Worm (Caenorhabditis elegans): ENCODE measurements around the gene Y17D7C.1.

Gene Y17D7C.1

DNA sequence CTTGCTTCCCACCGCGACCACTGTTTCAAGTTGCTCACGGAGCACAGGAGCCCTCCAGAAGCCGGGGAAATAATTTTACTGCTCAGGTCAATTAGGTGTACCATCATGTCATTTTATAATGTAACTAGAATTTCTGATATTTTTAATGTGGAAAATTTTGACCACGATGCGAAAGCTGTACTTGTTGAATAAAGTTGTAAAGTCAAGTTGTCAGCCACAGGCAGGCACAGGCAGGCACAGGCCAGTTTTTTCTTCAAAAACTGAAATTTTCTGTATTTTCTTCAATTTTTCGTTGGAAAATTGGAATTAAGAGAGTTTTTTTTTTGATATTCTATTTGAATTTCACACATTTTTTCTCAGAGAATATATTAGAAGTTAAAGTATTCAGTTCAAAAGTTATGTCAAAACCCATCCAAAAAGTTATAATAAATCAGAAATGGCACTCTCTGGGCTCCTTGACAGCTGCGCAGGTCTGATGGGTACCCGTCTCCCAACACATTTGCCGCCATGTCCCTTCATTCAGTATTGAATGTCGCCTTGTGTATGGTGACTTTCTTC is at the start of gene Y17D7C.1:
Gene Y17D7C.1 (plus strand): TSS at position 508 of the 558 bp plus-strand sequence.
- TF ChIP-seq nhr-237 (tag; optimal IDR thresholded peaks at IDR 0.05) (no peak), elt-3 (tag; optimal IDR thresholded peaks at IDR 0.05) (no peak), ceh-16 (tag; optimal IDR thresholded peaks at IDR 0.05) (no peak), ceh-9 (tag; optimal IDR thresholded peaks at IDR 0.05) (no peak), pqm-1 (tag; optimal IDR thresholded peaks at IDR 0.05) (no peak), lsy-12 (tag; optimal IDR thresholded peaks at IDR 0.05) (no peak), nfya-1 (tag; optimal IDR thresholded peaks at IDR 0.05; ENCODE audit: insufficient read depth) (no peak), ceh-28 (tag; optimal IDR thresholded peaks at IDR 0.05) (no peak), elt-1 (tag; optimal IDR thresholded peaks at IDR 0.05) (no peak), daf-12 (tag; optimal IDR thresholded peaks at IDR 0.05) (no peak)

DNA sequence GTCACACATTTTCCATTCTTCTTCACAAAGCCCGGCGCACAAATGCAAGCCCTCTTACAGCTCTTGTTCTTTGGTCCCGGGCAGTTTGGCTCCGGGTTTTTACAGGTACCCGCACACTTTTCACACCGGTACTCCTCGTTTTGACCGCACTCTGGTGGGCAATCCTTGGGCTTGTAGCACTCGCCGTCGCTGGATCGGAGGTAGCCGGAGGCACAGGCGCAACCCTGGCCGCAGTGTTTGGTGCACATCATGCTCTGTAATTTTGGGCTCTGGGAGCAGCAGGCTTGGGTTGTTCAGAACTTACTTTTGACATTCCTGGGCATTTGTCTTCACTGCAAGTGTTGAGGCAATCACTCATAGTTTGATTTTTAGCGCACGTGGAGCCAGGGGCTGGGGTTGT is 49.0 kb upstream of the Y17D7C.1 start:
- no peak for TF ChIP-seq egl-5 (tag; optimal IDR thresholded peaks at IDR 0.05)
- no peak for TF ChIP-seq ceh-82 (tag; optimal IDR thresholded peaks at IDR 0.05)
- TF ChIP-seq nhr-12 (tag; optimal IDR thresholded peaks at IDR 0.05) = no peak
- TF ChIP-seq ztf-11 (tag; optimal IDR thresholded peaks at IDR 0.05) = no peak

DNA sequence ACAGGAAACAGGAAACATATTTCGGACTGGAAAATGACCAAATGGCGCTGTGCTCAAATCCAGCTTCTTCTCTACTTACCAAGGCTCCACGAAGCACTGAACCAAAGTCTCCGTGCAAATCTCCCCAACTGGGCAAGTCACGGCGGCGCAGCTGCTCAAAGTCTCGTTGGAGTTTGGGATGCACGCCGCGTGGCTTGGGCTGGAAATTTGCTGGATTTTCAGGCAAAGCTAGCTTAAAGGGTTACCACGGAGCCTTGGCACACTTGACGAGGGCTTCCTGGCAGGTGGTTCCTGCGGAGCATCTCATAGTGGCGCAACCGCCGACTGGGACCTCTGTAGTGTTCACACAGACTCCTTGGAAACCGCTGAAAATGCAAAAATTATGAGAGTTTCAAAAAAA is 47.5 kb upstream of the Y17D7C.1 start:
- TF ChIP-seq ceh-9 (tag; optimal IDR thresholded peaks at IDR 0.05) = no peak
- TF ChIP-seq egl-27 (tag; optimal IDR thresholded peaks at IDR 0.05) = no peak
- TF ChIP-seq ceh-28 (tag; optimal IDR thresholded peaks at IDR 0.05) = no peak
- no peak for TF ChIP-seq pqm-1 (tag; optimal IDR thresholded peaks at IDR 0.05)
- no peak for TF ChIP-seq mdl-1 (tag; optimal IDR thresholded peaks at IDR 0.05)
- TF ChIP-seq elt-1 (tag; optimal IDR thresholded peaks at IDR 0.05) = no peak
- TF ChIP-seq ZK546.5 (tag; optimal IDR thresholded peaks at IDR 0.05) = no peak

DNA sequence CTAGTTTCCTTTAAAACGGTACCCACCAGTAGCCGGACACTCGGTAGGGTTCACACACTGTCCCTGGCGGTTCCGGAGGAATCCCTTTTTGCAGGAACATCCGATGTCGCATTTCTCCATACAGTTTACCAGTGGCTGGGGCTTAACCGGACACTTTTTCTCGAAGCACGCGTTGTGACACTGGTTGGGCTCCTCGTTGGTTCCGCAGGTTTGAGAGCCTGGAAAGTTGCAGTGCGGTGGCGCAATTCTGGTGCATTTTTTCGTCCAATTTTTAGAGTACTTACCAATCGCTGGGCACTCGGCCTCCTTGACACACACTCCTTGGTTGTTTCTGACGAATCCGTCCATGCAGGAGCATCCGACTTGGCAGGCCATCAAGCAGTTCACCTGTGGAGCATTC is 44.0 kb upstream of the Y17D7C.1 start:
- TF ChIP-seq nhr-23 (tag; optimal IDR thresholded peaks at IDR 0.05) (no peak), nhr-12 (tag; optimal IDR thresholded peaks at IDR 0.05) (no peak), tbx-2 (tag; optimal IDR thresholded peaks at IDR 0.05) (no peak), ZK546.5 (tag; optimal IDR thresholded peaks at IDR 0.05) (no peak), egl-27 (tag; optimal IDR thresholded peaks at IDR 0.05) (no peak), unc-62 (GFP tag; optimal IDR thresholded peaks at IDR 0.05) (no peak), fkh-10 (GFP tag; optimal IDR thresholded peaks at IDR 0.05) (no peak), elt-2 (tag; optimal IDR thresholded peaks at IDR 0.05) (no peak), zag-1 (tag; optimal IDR thresholded peaks at IDR 0.05) (no peak), ceh-28 (tag; optimal IDR thresholded peaks at IDR 0.05) (no peak), nhr-11 (tag; optimal IDR thresholded peaks at IDR 0.05) (no peak)

DNA sequence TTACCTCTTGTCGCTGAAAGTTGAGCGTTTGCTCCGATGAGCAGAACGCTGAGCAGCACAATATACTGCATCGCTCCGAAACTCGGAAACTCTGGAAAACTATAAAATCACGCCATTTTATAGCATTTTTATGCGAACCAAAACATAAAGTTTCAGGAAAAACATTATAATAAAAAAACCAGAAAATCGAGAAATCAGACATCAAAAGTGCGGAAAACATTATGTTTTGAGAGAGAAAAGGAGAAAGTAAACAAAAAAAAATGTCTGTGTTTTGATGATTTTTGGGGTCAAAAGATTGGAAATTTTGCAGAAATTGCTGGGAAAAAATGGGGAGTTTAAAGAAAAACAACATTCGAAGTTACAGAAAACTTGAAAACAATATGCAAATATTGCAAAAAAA is 42.3 kb upstream of the Y17D7C.1 start, which contains the start of gene Y69H2.3:
Gene Y69H2.3 (minus strand): TSS at position 101 of the 400 bp plus-strand sequence.
- TF ChIP-seq nhr-11 (tag; optimal IDR thresholded peaks at IDR 0.05) (no peak), nfya-1 (tag; optimal IDR thresholded peaks at IDR 0.05; ENCODE audit: insufficient read depth) (no peak), nhr-23 (tag; optimal IDR thresholded peaks at IDR 0.05) (no peak), skn-1 (tag; optimal IDR thresholded peaks at IDR 0.05) (no peak), ztf-4 (tag; optimal IDR thresholded peaks at IDR 0.05) (no peak), jun-1 (tag; optimal IDR thresholded peaks at IDR 0.05) (no peak), fkh-10 (GFP tag; optimal IDR thresholded peaks at IDR 0.05) (no peak), sea-2 (GFP tag; optimal IDR thresholded peaks at IDR 0.05) (no peak), mml-1 (tag; optimal IDR thresholded peaks at IDR 0.05) (no peak), nhr-76 (tag; optimal IDR thresholded peaks at IDR 0.05) (no peak), fkh-2 (tag; optimal IDR thresholded peaks at IDR 0.05) (no peak), fos-1 (tag; optimal IDR thresholded peaks at IDR 0.05) (no peak), nhr-237 (tag; optimal IDR thresholded peaks at IDR 0.05) (no peak), pha-4 (tag; optimal IDR thresholded peaks at IDR 0.05) (no peak), unc-39 (tag; optimal IDR thresholded peaks at IDR 0.05) (no peak), eor-1 (tag; optimal IDR thresholded peaks at IDR 0.05) (no peak), nhr-12 (tag; optimal IDR thresholded peaks at IDR 0.05) (no peak)
